Worm (Caenorhabditis elegans) whole organism, L4/young adult: ENCODE measurements around the gene clec-76.

Experiments
- W03F9.2 ChIP-seq: fragments of 150-350 bp; optimal IDR thresholded peaks from 2 replicates; lab custom pipeline; 2014; ENCODE audit warnings: missing biosample characterization, missing genetic modification characterization
- dao-5 ChIP-seq: sonication (generic microtip); optimal IDR thresholded peaks from 2 replicates; lab custom pipeline; 2016; ENCODE audit warnings: missing genotype, missing genetic modification characterization, moderate library complexity, missing compliant biosample characterization
- him-1 ChIP-seq: sonication (generic microtip); optimal IDR thresholded peaks from 2 replicates; lab custom pipeline; 2016; ENCODE audit warnings: missing genotype, missing genetic modification reagents, missing genetic modification characterization, missing compliant biosample characterization

Gene clec-76

DNA sequence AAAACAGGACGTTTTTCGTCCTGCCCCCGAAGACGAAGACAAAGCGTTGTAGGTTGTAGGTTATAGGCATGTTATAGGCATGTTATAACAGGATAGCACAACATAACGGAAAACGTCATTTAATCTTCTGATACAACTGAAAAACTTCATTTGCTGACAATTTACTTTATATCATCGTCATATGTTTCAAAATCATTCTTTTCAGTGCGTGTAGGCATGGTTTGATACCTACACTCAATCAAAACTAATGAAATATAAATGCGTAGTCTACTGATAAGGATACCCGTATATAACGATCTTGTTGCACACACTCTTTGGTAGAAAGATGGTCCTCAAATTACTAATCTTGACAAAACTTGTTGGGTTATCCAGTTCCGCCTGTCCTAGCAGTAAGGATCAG is 8.3 kb upstream of the clec-76 start, which contains the start of gene clec-74:
TSS of gene clec-74 (plus strand) at position 301 of the 400 bp plus-strand sequence.
- TF ChIP-seq him-1 (tag; lab: Kevin White, UChicago) (no peak), dao-5 (tag; lab: Kevin White, UChicago) (no peak), W03F9.2 (no peak)

DNA sequence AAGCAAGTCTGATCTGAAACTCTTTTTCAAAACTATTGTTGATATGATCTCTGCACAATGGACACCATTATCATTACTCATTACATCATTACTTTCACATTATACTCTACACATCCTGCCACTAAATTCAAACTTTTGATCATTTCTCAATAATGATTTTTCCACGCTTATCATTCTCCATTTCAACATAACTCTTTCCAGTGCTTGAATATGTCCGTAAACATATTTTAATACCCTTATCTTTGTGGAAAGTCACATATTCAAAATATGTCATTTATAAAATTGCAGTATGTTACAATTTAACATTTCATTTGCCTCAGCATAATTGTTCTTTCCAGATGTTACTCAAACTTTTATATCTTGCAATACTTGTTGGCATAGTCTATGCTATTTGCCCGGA is 4.7 kb upstream of the clec-76 start, which contains the start of gene clec-75:
TSS of gene clec-75 (plus strand) at position 339 of the 400 bp plus-strand sequence.
- no peak for TF ChIP-seq him-1 (tag; lab: Kevin White, UChicago)
- no peak for TF ChIP-seq dao-5 (tag; lab: Kevin White, UChicago)
- no peak for TF ChIP-seq W03F9.2

DNA sequence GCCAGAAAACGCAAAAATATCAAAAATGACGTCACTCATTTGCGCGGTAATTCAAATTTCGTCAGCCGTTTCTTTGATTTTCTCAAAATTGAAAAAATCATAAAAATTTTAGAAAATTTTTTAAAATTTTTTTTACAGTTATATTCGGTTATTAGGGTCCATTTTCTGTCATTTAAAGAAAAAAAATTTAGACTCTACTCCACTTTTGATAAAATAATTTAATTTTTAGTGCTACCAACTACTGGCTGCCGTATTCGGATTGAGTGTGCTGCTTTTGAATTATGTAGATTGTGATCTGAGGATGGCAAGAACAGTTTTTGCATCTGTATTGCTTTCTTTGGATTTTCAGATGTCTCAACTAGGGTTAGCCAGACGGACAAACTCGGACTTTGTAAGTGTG is 2.5 kb upstream of the clec-76 start, which contains the start of gene Y46C8AM.1:
TSS of gene Y46C8AM.1 (plus strand) at position 301 of the 400 bp plus-strand sequence.
- no peak for TF ChIP-seq dao-5 (tag; lab: Kevin White, UChicago)
- TF ChIP-seq him-1 (tag; lab: Kevin White, UChicago), result no peak
- TF ChIP-seq W03F9.2, result no peak

DNA sequence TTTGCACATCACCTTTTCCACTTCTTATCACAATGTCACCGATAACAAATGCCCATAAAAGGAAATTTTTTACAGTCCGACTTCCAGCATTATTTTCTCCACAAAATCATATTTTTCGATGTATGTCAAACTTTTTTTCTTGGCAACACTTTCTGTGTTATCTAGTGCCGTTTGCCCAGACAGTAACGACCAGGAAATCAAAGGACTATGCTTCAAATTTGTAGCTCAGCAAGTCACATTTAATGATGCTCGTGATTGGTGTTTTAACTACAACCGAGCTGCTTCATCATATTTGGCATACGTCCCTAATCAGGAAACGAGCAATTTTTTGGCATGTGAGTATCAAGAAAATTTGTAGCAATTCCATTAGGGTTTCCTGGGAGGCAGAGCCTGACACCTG is 1.5 kb upstream of the clec-76 start:
- TF ChIP-seq W03F9.2, result no peak
- TF ChIP-seq him-1 (tag; lab: Kevin White, UChicago), result no peak
- TF ChIP-seq dao-5 (tag; lab: Kevin White, UChicago), result no peak

DNA sequence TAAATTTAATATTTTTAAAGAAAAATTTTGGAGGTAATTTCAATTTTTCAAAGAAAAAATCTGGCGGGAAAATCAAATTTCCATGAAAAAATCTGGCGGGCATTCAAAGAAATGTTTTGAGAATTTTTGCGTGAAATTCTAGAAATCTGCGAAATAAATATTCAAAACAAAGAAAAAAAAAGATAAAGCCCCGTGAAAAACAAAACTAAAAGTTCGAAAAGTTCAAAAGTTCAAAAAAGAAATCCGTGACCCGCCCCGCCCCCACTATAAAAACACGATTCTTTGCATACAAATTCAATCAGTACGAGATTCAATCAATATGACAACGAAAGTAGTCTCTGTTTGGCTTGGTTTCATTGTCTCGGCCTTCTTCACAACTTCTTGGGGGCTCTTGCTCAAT is 8.0 kb downstream of the clec-76 start, which contains the start of gene clec-79:
TSS of gene clec-79 (plus strand) at position 301 of the 400 bp plus-strand sequence.
- no peak for TF ChIP-seq dao-5 (tag; lab: Kevin White, UChicago)
- TF ChIP-seq W03F9.2, result no peak
- no peak for TF ChIP-seq him-1 (tag; lab: Kevin White, UChicago)

DNA sequence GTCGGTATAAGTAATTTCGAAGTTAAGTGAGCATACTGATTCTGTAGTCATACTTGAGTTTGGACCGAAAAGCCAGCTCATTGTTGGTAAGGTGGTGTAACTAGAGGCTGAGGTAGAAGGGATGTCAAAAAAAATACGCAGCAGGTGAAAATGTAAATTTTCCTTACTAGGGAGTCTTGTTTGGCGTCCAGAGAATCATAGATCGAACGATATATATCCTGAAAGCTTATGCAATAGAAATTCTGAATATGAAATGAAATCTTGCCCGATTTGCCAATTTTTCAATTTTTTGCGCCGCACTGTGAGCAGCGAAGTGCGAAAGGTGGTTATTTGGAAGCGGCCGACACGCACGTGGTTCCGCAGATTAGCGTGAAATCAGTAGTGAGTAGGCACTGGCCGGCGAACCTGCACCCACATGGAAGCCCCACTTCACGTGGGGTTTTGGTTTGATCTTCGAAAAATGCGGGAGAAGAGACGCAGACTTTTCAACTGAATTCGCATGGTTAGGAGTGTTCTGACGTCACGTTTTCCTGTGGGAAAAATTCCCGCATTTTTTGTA is 13.0 kb downstream of the clec-76 start, which contains the start of gene srh-220:
TSS of gene srh-220 (minus strand) at position 51 of the 559 bp plus-strand sequence.
- TF ChIP-seq dao-5 (tag; lab: Kevin White, UChicago) (no peak), W03F9.2 (no peak), him-1 (tag; lab: Kevin White, UChicago) (no peak)

DNA sequence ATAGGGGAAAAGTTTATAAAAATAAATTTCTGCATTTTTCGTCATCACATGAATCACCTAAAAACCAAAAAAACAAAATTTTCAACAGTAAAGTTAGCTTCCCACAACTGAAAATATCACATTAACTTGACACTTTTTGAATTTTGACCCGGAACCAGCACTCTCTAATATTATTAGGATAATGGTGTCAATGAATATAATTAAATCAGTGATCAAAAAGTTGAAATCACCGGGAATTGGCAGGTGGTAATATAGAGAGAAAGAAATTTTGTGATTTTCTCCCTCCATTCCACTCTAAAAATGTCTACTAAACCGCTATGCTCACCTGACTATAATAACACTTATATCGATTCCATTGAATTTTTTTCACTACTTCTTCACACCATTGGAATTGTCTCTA is 14.5 kb downstream of the clec-76 start, which contains the start of gene srh-222:
TSS of gene srh-222 (plus strand) at position 301 of the 400 bp plus-strand sequence.
- no peak for TF ChIP-seq him-1 (tag; lab: Kevin White, UChicago)
- TF ChIP-seq dao-5 (tag; lab: Kevin White, UChicago), result no peak
- TF ChIP-seq W03F9.2, result no peak

DNA sequence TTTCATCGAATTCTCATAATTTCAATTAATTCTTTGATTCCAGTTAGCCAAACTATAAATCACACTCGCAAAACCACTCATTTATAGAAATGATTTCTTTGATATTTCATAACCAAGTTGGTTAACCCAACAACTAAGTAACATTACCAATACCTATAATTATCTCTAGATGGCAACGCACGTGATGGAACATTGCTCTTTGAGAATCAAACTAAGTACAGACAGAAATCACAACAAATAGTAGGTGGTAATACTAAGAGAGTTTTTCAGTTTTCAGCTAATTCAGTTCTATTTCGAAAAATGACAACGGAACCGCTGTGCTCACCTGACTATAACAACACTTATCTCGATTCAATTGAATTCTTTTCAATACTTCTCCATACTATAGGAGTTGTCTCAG is 16.6 kb downstream of the clec-76 start, which contains the start of gene srh-223:
TSS of gene srh-223 (plus strand) at position 301 of the 400 bp plus-strand sequence.
- no peak for TF ChIP-seq dao-5 (tag; lab: Kevin White, UChicago)

DNA sequence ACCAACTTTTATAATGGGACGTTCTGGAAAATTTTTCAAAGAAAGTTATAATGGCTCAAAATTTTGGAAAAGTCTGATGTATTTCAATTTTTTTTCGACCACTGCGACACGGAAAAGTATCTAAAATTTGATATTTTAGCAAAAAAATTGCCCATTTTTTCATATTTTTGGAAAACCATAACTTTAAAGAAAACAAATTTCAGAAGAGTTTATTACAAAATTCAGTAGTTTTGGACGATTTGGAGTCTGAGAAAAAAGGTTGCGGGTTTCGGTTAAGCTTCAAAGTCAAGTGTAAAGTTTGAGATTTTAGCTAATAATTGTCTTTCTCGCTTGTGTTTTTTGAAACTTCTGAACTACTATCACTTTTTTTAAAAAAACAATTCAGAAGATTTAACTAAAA is 23.1 kb downstream of the clec-76 start:
- no peak for TF ChIP-seq him-1 (tag; lab: Kevin White, UChicago)
- TF ChIP-seq W03F9.2, result no peak
- no peak for TF ChIP-seq dao-5 (tag; lab: Kevin White, UChicago)

DNA sequence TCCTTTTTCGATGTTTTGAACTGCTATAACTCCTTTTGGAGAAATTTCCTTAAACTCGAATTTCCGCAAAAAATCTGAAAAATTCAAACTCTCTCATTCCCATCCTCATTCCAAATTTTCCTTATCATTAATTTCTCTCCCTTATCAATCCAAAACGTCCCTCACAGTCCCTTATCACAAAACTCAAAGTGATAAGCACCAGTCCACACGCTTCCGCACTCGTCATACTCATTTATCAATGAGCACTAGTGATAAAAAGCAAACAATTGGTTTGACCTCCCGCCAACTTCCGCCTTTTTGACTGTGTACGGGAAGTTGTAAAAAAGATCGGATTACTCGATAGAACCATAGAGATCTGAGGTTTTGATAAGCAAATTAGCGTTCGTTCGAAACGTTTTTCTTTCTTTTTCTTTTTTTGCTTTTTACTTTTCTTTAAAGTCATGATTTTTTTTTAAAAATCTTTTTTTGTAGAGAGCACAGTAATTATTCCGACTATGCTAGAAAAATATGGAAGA is 23.6 kb downstream of the clec-76 start, which contains the start of gene clec-78:
TSS of gene clec-78 (plus strand) at position 465 of the 515 bp plus-strand sequence.
- TF ChIP-seq W03F9.2 (no peak), dao-5 (tag; lab: Kevin White, UChicago) (no peak), him-1 (tag; lab: Kevin White, UChicago) (no peak)

DNA sequence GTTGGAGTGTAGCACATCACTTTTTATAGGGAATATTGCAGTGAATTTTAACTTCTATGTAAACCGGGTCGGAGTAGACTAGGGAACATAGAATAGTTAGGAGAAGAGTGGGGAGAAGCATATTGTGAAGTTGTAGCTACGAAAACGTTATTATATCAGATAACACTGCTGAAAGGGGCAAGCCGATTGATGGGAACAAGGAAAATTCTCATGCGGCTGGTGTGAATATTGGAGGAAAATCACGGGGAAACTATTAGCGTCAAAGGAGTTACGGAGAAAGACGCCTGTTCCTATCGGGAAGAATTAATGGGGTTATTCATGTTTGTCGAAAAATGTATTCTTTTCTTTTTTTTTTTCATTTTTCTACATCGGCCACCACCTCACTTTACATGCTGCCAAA is 28.2 kb downstream of the clec-76 start, which contains the start of gene F47C12.6:
TSS of gene F47C12.6 (minus strand) at position 101 of the 400 bp plus-strand sequence.
- TF ChIP-seq W03F9.2 (no peak), dao-5 (tag; lab: Kevin White, UChicago) (no peak), him-1 (tag; lab: Kevin White, UChicago) (no peak)

DNA sequence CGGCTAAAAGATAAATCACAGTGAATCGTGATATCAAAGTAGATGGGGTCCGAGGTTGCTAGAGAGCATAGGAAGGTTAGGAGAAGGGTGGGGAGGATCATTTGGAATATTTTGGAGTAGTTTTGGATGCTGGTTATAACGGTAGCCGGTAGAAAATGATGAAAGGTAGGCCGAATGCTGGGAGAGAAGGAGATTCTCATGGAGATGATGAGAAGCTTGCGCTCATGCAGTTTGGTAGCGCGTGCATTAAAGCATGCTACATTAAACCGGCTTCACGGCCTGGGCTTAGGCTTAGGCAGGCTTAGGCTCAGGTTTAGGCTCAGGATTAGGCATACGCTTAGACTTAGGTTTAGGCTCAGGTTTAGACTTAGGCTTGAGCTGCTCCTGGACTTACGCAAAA is 29.3 kb downstream of the clec-76 start, which contains the start of gene F47C12.13:
TSS of gene F47C12.13 (minus strand) at position 101 of the 400 bp plus-strand sequence.
- TF ChIP-seq W03F9.2, result no peak
- TF ChIP-seq dao-5 (tag; lab: Kevin White, UChicago), result no peak
- no peak for TF ChIP-seq him-1 (tag; lab: Kevin White, UChicago)

DNA sequence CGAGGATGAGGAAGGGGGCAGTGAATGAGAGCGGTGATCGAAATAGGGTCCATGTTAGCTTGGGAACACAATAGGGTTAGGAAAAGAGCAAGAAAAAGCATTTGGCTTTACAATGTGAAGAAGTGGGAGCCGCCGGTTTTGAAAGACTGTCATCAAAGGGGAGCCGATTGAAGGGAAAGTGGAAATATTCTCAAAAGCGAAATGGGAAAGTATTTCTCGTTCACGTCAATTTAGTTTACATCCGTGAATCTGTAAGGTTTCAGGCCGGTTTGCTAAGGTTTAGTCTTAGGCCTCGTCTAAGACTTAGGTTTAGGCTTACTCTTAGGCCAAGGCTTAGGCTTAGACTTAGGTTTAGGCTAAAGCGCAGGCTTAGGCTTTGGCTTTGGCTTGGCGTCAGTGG is 30.3 kb downstream of the clec-76 start, which contains the start of gene F47C12.7:
TSS of gene F47C12.7 (minus strand) at position 101 of the 400 bp plus-strand sequence.
- no peak for TF ChIP-seq him-1 (tag; lab: Kevin White, UChicago)

DNA sequence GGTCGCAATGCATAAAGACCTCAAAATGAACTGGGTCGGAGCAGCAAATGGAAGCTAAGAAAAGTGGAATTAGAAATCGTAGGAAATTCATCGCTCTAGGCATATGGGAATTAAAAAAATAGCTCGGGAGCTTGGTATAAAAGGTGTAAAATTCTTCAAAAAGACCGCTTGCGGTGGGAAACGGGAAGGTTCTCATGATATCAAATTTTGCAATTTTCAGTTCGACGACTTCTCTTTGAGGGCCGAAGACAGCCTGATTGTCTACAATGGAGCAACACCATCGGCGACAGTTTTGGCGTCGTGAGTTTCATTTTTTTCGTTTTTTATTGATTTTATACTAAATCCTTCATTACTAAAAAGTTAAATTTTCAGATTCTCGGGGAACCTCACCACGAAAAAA is 33.5 kb downstream of the clec-76 start, which contains the start of gene F47C12.8:
TSS of gene F47C12.8 (minus strand) at position 101 of the 400 bp plus-strand sequence.
- TF ChIP-seq him-1 (tag; lab: Kevin White, UChicago), result no peak
- TF ChIP-seq W03F9.2, result no peak
- TF ChIP-seq dao-5 (tag; lab: Kevin White, UChicago), result no peak
